Fruit fly (Drosophila melanogaster): ENCODE results near the gene CG46026.

DNA sequence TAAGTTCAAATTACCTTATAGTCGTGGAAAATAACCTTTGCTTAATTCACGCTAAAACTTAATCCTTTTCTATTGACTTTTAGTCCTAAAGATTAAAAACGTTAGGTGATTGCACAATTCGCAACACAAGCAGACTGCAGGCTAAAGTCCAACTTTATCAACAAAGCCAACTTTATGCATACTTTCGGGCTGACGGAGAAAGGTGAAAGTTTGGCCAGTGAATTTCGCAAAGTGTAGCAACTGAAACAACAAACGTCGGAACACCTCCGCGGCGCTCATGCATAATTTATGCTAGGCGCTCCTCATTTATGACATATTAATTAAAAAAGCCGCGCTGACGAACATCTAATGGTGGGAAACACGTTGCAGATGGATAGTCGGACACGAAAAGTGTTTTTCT is 36.7 kb upstream of the CG46026 start:
- no peak for TF ChIP-seq N (GFP tag; optimal IDR thresholded peaks at IDR 0.05)
- TF ChIP-seq Rel (GFP tag; optimal IDR thresholded peaks at IDR 0.05), result no peak
- TF ChIP-seq Rel (tag; optimal IDR thresholded peaks at IDR 0.05), result no peak

Data from whole organism, wandering third instar larva.